Fruit fly (Drosophila melanogaster): ENCODE measurements around the gene CG6071.
A peak's percentile ranks its signal among the peaks of the same experiment; 100 is the strongest.

Gene CG6071

DNA sequence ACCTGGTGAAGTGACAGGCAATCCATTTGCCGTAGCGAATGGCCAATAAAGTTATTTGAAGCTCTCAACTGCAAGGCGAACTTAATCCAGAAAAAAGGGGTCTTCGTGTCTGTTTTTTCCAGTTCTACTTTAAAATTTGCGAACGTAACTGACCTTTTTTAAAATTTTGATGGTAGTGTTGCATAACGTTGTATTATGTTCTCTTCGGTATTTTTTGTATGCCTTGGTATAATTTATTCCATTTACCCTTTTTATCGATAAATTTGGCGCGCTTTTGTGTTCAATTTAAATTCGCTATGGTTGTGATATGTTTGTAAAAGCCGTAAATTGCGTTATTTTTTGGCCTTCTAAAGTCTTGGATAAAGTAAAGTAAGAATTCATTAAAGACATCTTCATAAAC, 15.1 kb downstream of the CG6071 start (continued):
- TF ChIP-seq Myb (GFP tag; optimal IDR thresholded peaks at IDR 0.05): peak; percentile 96
- TF ChIP-seq gfzf (GFP tag; optimal IDR thresholded peaks at IDR 0.05): peak; percentile 60
- peak; percentile 93 for TF ChIP-seq E2f2 (GFP tag; IDR thresholded peaks at IDR 0.05)
- TF ChIP-seq stwl (tag; optimal IDR thresholded peaks at IDR 0.05): peak; percentile 81
- peak; percentile 23 for TF ChIP-seq CG9797 (GFP tag; optimal IDR thresholded peaks at IDR 0.05)
- TF ChIP-seq Dref (GFP tag; IDR thresholded peaks at IDR 0.05): peak; percentile 68

dm6 chr3L:11627819-11628483, 17.9 kb downstream of the CG6071 start, which contains the start of gene Apt1:
Gene Apt1, plus strand, starts transcription at chr3L:11628037.
- TF ChIP-seq CG9797 (GFP tag; optimal IDR thresholded peaks at IDR 0.05) (peak; percentile 19), Ptx1 (GFP tag; IDR thresholded peaks at IDR 0.05) (no peak), tin (GFP tag; optimal IDR thresholded peaks at IDR 0.05) (no peak), Oaz (GFP tag; IDR thresholded peaks at IDR 0.05) (no peak), cg (GFP tag; optimal IDR thresholded peaks at IDR 0.05) (no peak), Rfx (GFP tag; IDR thresholded peaks at IDR 0.05) (no peak; the same call in 1 of the 2 replicates), wek (GFP tag; optimal IDR thresholded peaks at IDR 0.05) (no peak), row (GFP tag; IDR thresholded peaks at IDR 0.05) (peak; percentile 60), dmrt99B (tag; optimal IDR thresholded peaks at IDR 0.05) (no peak), Sry-δ (GFP tag; optimal IDR thresholded peaks at IDR 0.05) (peak; percentile 94), CG11456 (GFP tag; IDR thresholded peaks at IDR 0.05) (no peak), CG8290 (GFP tag; optimal IDR thresholded peaks at IDR 0.05) (no peak), CG8290 (tag; optimal IDR thresholded peaks at IDR 0.05) (peak in 1 of 2 experiments; percentile 43), ems (GFP tag; optimal IDR thresholded peaks at IDR 0.05) (no peak), eyg (GFP tag; optimal IDR thresholded peaks at IDR 0.05) (no peak), sug (tag; optimal IDR thresholded peaks at IDR 0.05) (peak; percentile 18), HLH4C (GFP tag; IDR thresholded peaks at IDR 0.05; ENCODE audit: partially characterized antibody) (peak; percentile 96), CG15514 (GFP tag; optimal IDR thresholded peaks at IDR 0.05) (peak; percentile 65), bigmax (GFP tag; optimal IDR thresholded peaks at IDR 0.05) (no peak), E2f2 (GFP tag; IDR thresholded peaks at IDR 0.05) (peak; percentile 77), YL-1 (GFP tag; optimal IDR thresholded peaks at IDR 0.05) (peak; percentile 27), br (optimal IDR thresholded peaks at IDR 0.05) (no peak), CG14860 (GFP tag; IDR thresholded peaks at IDR 0.05; ENCODE audit: partially characterized antibody) (peak; percentile 96), fd3F (GFP tag; optimal IDR thresholded peaks at IDR 0.05) (no peak), knrl (GFP tag; IDR thresholded peaks at IDR 0.05; ENCODE audit: partially characterized antibody) (peak; percentile 96), BEAF-32 (GFP tag; optimal IDR thresholded peaks at IDR 0.05) (peak; percentile 91), Deaf1 (tag; optimal IDR thresholded peaks at IDR 0.05) (no peak), Atf6 (GFP tag; IDR thresholded peaks at IDR 0.05) (no peak), CG2129 (GFP tag; IDR thresholded peaks at IDR 0.05; ENCODE audit: partially characterized antibody) (peak; percentile 83), Bgb (GFP tag; IDR thresholded peaks at IDR 0.05; ENCODE audit: partially characterized antibody) (peak; percentile 98), Vsx1 (GFP tag; optimal IDR thresholded peaks at IDR 0.05) (no peak), pum (GFP tag; optimal IDR thresholded peaks at IDR 0.05) (no peak), Antp (GFP tag; optimal IDR thresholded peaks at IDR 0.05) (no peak), CG7963 (GFP tag; IDR thresholded peaks at IDR 0.05; ENCODE audit: partially characterized antibody) (peak; percentile 96), Sin3A (optimal IDR thresholded peaks at IDR 0.05) (no peak), Elba2 (GFP tag; optimal IDR thresholded peaks at IDR 0.05) (no peak), lilli (GFP tag; optimal IDR thresholded peaks at IDR 0.05) (peak; percentile 35), CG12155 (GFP tag; optimal IDR thresholded peaks at IDR 0.05) (no peak), CG12744 (GFP tag; optimal IDR thresholded peaks at IDR 0.05) (no peak), CG15696 (tag; optimal IDR thresholded peaks at IDR 0.05) (no peak), Dref (GFP tag; IDR thresholded peaks at IDR 0.05) (peak; percentile 95), Fer2 (tag; optimal IDR thresholded peaks at IDR 0.05) (no peak), vnd (GFP tag; IDR thresholded peaks at IDR 0.05; ENCODE audit: partially characterized antibody) (peak; percentile 95), Dbx (GFP tag; IDR thresholded peaks at IDR 0.05) (peak; percentile 30; the same call in 1 of the 3 replicates), CG16815 (GFP tag; optimal IDR thresholded peaks at IDR 0.05) (no peak)
